Worm (Caenorhabditis elegans): Measurements from ENCODE around the gene C06E4.1.

DNA sequence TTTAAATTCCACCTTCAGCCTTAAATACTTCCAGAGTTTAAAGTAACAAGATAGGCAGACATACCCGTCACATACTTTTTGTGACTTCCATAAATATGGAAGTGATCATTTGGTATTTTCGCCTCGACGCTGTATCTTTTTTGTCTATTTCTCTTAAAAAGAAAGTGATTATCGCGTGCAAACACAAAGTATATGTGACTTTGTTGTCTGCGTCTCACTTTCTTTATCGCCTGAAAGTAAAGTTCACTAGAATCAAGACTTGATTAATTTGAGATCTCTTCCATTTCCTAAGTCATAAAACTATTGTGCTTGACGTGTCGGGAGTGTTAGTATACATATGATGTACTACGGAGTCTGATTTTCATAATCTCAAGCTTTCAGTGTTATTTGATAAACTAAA is 24.8 kb upstream of the C06E4.1 start, which contains the start of gene C06E4.6:
- TF ChIP-seq W03F9.2 (tag; optimal IDR thresholded peaks at IDR 0.05) (no peak), him-1 (tag; optimal IDR thresholded peaks at IDR 0.05) (no peak), dao-5 (tag; optimal IDR thresholded peaks at IDR 0.05) (no peak)

All from whole organism, L4/young adult.